Worm (Caenorhabditis elegans) whole organism, mixed stage, embryonic: ENCODE measurements around the gene W05H7.1.

Experiments used
- bed-3 ChIP-seq: fragments of 200-800 bp; sonication (Bioruptor generic); optimal IDR thresholded peaks from 3 replicates; lab custom pipeline; 2018; ENCODE audit warnings: mild to moderate bottlenecking, missing genetic modification characterization, moderate library complexity, missing compliant biosample characterization
- blmp-1 ChIP-seq: fragments of 150-350 bp; optimal IDR thresholded peaks from 2 replicates; lab custom pipeline; 2014; ENCODE audit warnings: missing biosample characterization, missing genetic modification characterization
- ceh-39 ChIP-seq: fragments of 150-350 bp; optimal IDR thresholded peaks from 2 replicates; lab custom pipeline; 2014; ENCODE audit warnings: missing biosample characterization, missing genetic modification characterization
- ceh-43 ChIP-seq: fragments of 200-800 bp; sonication (Bioruptor generic); optimal IDR thresholded peaks from 2 replicates; lab custom pipeline; 2018; ENCODE audit warnings: mild to moderate bottlenecking, missing genetic modification characterization, moderate library complexity, missing compliant biosample characterization
- ceh-83 ChIP-seq: fragments of 200-800 bp; sonication (Bioruptor generic); optimal IDR thresholded peaks from 2 replicates; lab custom pipeline; 2018; ENCODE audit warnings: mild to moderate bottlenecking, missing genetic modification characterization, missing compliant biosample characterization
- ces-1 ChIP-seq: fragments of 150-350 bp; optimal IDR thresholded peaks from 2 replicates; lab custom pipeline; 2014; ENCODE audit warnings: missing biosample characterization, missing genetic modification reagents, missing genetic modification characterization
- cnd-1 ChIP-seq: fragments of 200-800 bp; sonication (Bioruptor generic); optimal IDR thresholded peaks from 2 replicates; lab custom pipeline; 2018; ENCODE audit warnings: mild to moderate bottlenecking, missing genetic modification characterization, missing compliant biosample characterization
- drap-1 ChIP-seq: fragments of 200-800 bp; sonication (Bioruptor generic); optimal IDR thresholded peaks from 3 replicates; lab custom pipeline; 2018; ENCODE audit warnings: mild to moderate bottlenecking, missing genetic modification characterization, missing compliant biosample characterization
- elt-1 ChIP-seq: sonication (generic microtip); optimal IDR thresholded peaks from 2 replicates; lab custom pipeline; 2017; ENCODE audit warnings: missing genetic modification characterization, mild to moderate bottlenecking, missing compliant biosample characterization, antibody characterized with exemption, moderate library complexity, borderline replicate concordance; ENCODE audit not compliant: insufficient read depth
- elt-3 ChIP-seq: fragments of 150-350 bp; optimal IDR thresholded peaks from 2 replicates; lab custom pipeline; 2014; ENCODE audit warnings: missing biosample characterization, missing genetic modification characterization
- flh-1 ChIP-seq: fragments of 200-800 bp; sonication (Bioruptor generic); optimal IDR thresholded peaks from 2 replicates; lab custom pipeline; 2018; ENCODE audit warnings: mild to moderate bottlenecking, missing genetic modification characterization, moderate library complexity, missing compliant biosample characterization
- hlh-1 ChIP-seq: fragments of 150-350 bp; optimal IDR thresholded peaks from 2 replicates; lab custom pipeline; 2014; ENCODE audit warnings: missing biosample characterization, missing genetic modification reagents, missing genetic modification characterization
- lin-13 ChIP-seq: fragments of 150-350 bp; optimal IDR thresholded peaks from 2 replicates; lab custom pipeline; 2014; ENCODE audit warnings: missing biosample characterization, missing genetic modification characterization
- lin-32 ChIP-seq: fragments of 200-800 bp; sonication (Bioruptor generic); optimal IDR thresholded peaks from 2 replicates; lab custom pipeline; 2018; ENCODE audit warnings: mild to moderate bottlenecking, missing genetic modification characterization, missing compliant biosample characterization
- lsy-2 ChIP-seq: fragments of 150-350 bp; optimal IDR thresholded peaks from 2 replicates; lab custom pipeline; 2014; ENCODE audit warnings: missing biosample characterization, missing genetic modification characterization
- mab-5 ChIP-seq: fragments of 150-350 bp; optimal IDR thresholded peaks from 2 replicates; lab custom pipeline; 2014; ENCODE audit warnings: missing biosample characterization, missing genetic modification characterization
- mep-1 ChIP-seq: fragments of 150-350 bp; optimal IDR thresholded peaks from 2 replicates; lab custom pipeline; 2017; ENCODE audit warnings: missing biosample characterization, missing genetic modification reagents, missing genetic modification characterization, inconsistent platforms
- mls-2 ChIP-seq: sonication (generic microtip); optimal IDR thresholded peaks from 2 replicates; lab custom pipeline; 2016; ENCODE audit warnings: mild to moderate bottlenecking, missing genetic modification characterization, moderate library complexity, missing compliant biosample characterization
- nhr-12 ChIP-seq: fragments of 150-350 bp; optimal IDR thresholded peaks from 2 replicates; lab custom pipeline; 2014; ENCODE audit warnings: missing biosample characterization, missing genetic modification characterization
- nhr-2 ChIP-seq: fragments of 150-350 bp; optimal IDR thresholded peaks from 2 replicates; lab custom pipeline; 2014; ENCODE audit warnings: missing biosample characterization, missing genetic modification characterization
- nhr-237 ChIP-seq: fragments of 150-350 bp; optimal IDR thresholded peaks from 2 replicates; lab custom pipeline; 2014; ENCODE audit warnings: missing biosample characterization, missing genetic modification characterization
- nhr-28 ChIP-seq: fragments of 150-350 bp; optimal IDR thresholded peaks from 2 replicates; lab custom pipeline; 2014; ENCODE audit warnings: missing biosample characterization, missing genetic modification characterization
- nhr-76 ChIP-seq: sonication (generic microtip); optimal IDR thresholded peaks from 2 replicates; lab custom pipeline; 2017; ENCODE audit warnings: missing biosample characterization, missing genetic modification characterization
- pha-4 ChIP-seq: fragments of 150-350 bp; optimal IDR thresholded peaks from 2 replicates; lab custom pipeline; 2018; ENCODE audit warnings: missing biosample characterization, missing genetic modification reagents, missing genetic modification characterization
- sem-2 ChIP-seq: fragments of 200-800 bp; sonication (Bioruptor generic); optimal IDR thresholded peaks from 2 replicates; lab custom pipeline; 2018; ENCODE audit warnings: mild to moderate bottlenecking, missing genetic modification characterization, missing compliant biosample characterization
- snpc-4 ChIP-seq: fragments of 150-350 bp; optimal IDR thresholded peaks from 2 replicates; lab custom pipeline; 2014; ENCODE audit warnings: missing biosample characterization, missing genetic modification characterization
- sptf-1 ChIP-seq: sonication (generic microtip); optimal IDR thresholded peaks from 2 replicates; lab custom pipeline; 2017; ENCODE audit warnings: mild to moderate bottlenecking, missing genetic modification characterization, moderate library complexity, missing compliant biosample characterization
- tbx-8 ChIP-seq: fragments of 200-800 bp; sonication (Bioruptor generic); optimal IDR thresholded peaks from 2 replicates; lab custom pipeline; 2018; ENCODE audit warnings: mild to moderate bottlenecking, missing genetic modification characterization, moderate library complexity, missing compliant biosample characterization
- unc-120 ChIP-seq: sonication (generic microtip); optimal IDR thresholded peaks from 2 replicates; lab custom pipeline; 2017; ENCODE audit warnings: missing genetic modification characterization, missing compliant biosample characterization; ENCODE audit not compliant: poor library complexity, severe bottlenecking
- zip-8 ChIP-seq: fragments of 150-350 bp; optimal IDR thresholded peaks from 2 replicates; lab custom pipeline; 2014; ENCODE audit warnings: missing biosample characterization, missing genetic modification characterization
- ztf-11 ChIP-seq: fragments of 150-350 bp; optimal IDR thresholded peaks from 2 replicates; lab custom pipeline; 2014; ENCODE audit warnings: missing biosample characterization, missing genetic modification characterization

The W05H7.1 gene

DNA sequence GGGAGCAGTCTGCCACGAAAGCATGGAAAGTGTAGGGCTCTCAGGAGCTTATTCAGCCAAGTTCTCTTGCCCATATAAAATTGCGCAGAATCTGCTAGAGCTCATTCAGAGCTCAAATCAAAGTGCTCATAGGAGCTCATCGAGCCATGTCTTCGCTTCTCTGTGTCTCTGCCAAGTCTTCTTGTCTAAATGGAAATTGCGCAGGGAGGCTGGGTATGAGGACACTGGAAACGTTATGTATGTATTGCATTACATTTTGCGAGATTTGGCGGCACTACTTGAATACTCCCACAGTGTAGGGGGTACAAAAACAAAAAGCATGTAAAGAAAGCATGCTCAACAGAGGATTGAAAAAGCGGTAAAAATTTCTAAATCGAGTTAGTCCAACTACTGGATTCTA lies 13.5 kb upstream of the W05H7.1 start:
- TF ChIP-seq ceh-43 (GFP tag; lab: Kevin White, UChicago) = no peak
- TF ChIP-seq ceh-39 = no peak
- TF ChIP-seq blmp-1 (tag; lab: Kevin White, UChicago) = no peak
- TF ChIP-seq ceh-83 (GFP tag; lab: Kevin White, UChicago) = no peak
- TF ChIP-seq snpc-4 (tag; lab: Kevin White, UChicago) = no peak
- no peak for TF ChIP-seq ztf-11
- no peak for TF ChIP-seq drap-1 (GFP tag; lab: Kevin White, UChicago)
- no peak for TF ChIP-seq flh-1 (GFP tag; lab: Kevin White, UChicago)
- TF ChIP-seq sptf-1 (tag; lab: Kevin White, UChicago) = no peak
- no peak for TF ChIP-seq lin-32 (GFP tag; lab: Kevin White, UChicago)
- no peak for TF ChIP-seq nhr-237

DNA sequence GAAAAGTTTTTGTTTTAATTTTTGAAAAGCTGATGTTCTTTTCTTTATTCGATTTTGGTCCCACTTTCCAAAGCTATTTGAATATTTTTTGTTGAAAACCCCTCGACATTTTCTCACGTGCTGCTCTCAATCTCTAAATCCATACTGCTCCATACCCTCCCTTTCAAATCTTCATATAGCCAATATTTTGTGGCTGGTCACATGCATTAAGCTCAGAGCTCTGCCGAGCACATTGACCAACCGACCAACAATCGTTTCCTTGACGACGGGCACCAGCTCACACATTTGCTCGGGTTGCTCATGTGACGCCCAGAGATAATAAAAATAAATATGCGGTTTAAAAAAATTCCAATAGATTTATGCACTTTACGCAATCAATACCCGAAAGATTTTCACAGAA lies 11.6 kb upstream of the W05H7.1 start:
- no peak for TF ChIP-seq mep-1 (tag; lab: Kevin White, UChicago)
- no peak for TF ChIP-seq nhr-237
- TF ChIP-seq ceh-83 (GFP tag; lab: Kevin White, UChicago) = no peak
- TF ChIP-seq mab-5 = no peak
- TF ChIP-seq mls-2 (tag; lab: Kevin White, UChicago) = no peak
- no peak for TF ChIP-seq blmp-1 (tag; lab: Kevin White, UChicago)
- TF ChIP-seq elt-3 (tag; lab: Kevin White, UChicago) = no peak
- no peak for TF ChIP-seq nhr-28 (tag; lab: Kevin White, UChicago)
- no peak for TF ChIP-seq nhr-2 (tag; lab: Kevin White, UChicago)
- TF ChIP-seq pha-4 (tag; lab: Kevin White, UChicago) = no peak
- no peak for TF ChIP-seq zip-8 (tag; lab: Kevin White, UChicago)
- no peak for TF ChIP-seq lsy-2 (tag; lab: Kevin White, UChicago)
- TF ChIP-seq flh-1 (GFP tag; lab: Kevin White, UChicago) = no peak
- no peak for TF ChIP-seq nhr-12 (tag; lab: Kevin White, UChicago)
- TF ChIP-seq cnd-1 (tag; lab: Kevin White, UChicago) = no peak
- no peak for TF ChIP-seq ces-1 (GFP tag; lab: Kevin White, UChicago)
- TF ChIP-seq lin-13 = no peak

DNA sequence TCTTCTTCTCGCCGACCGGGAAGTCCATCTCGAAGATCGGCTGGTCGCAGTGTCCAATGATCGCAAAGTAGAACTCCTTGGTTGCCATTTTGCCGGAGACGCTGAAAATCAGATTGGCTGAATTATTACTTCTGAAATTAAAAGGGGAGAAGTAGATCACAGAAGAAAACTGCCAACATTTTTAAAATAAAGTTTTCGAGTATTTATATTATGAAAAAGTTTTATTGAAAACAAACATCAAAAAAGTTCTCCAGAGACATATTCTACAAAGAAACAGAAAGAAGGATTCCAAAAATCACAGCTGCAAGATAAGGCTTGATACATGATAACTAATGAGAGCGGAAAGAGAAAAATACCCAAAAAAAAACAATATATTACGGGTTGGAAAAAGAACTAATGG lies 10.4 kb upstream of the W05H7.1 start, which contains the start of gene sedl-1:
sedl-1 (minus strand) TSS at position 101 of the 400 bp plus-strand sequence.
- TF ChIP-seq cnd-1 (tag; lab: Kevin White, UChicago) = no peak
- TF ChIP-seq ceh-39 = no peak
- no peak for TF ChIP-seq drap-1 (GFP tag; lab: Kevin White, UChicago)
- no peak for TF ChIP-seq ceh-83 (GFP tag; lab: Kevin White, UChicago)
- no peak for TF ChIP-seq elt-1 (tag; lab: Kevin White, UChicago)
- TF ChIP-seq pha-4 (tag; lab: Kevin White, UChicago) = no peak
- no peak for TF ChIP-seq sem-2 (GFP tag; lab: Kevin White, UChicago)
- TF ChIP-seq lin-32 (GFP tag; lab: Kevin White, UChicago) = no peak
- no peak for TF ChIP-seq nhr-28 (tag; lab: Kevin White, UChicago)
- TF ChIP-seq mep-1 (tag; lab: Kevin White, UChicago) = no peak
- no peak for TF ChIP-seq flh-1 (GFP tag; lab: Kevin White, UChicago)
- no peak for TF ChIP-seq snpc-4 (tag; lab: Kevin White, UChicago)
- TF ChIP-seq unc-120 (tag; lab: Kevin White, UChicago) = no peak
- TF ChIP-seq tbx-8 (GFP tag; lab: Kevin White, UChicago) = no peak
- TF ChIP-seq bed-3 = no peak
- TF ChIP-seq hlh-1 = no peak
- TF ChIP-seq lsy-2 (tag; lab: Kevin White, UChicago) = no peak
- no peak for TF ChIP-seq nhr-237
- no peak for TF ChIP-seq ceh-43 (GFP tag; lab: Kevin White, UChicago)

DNA sequence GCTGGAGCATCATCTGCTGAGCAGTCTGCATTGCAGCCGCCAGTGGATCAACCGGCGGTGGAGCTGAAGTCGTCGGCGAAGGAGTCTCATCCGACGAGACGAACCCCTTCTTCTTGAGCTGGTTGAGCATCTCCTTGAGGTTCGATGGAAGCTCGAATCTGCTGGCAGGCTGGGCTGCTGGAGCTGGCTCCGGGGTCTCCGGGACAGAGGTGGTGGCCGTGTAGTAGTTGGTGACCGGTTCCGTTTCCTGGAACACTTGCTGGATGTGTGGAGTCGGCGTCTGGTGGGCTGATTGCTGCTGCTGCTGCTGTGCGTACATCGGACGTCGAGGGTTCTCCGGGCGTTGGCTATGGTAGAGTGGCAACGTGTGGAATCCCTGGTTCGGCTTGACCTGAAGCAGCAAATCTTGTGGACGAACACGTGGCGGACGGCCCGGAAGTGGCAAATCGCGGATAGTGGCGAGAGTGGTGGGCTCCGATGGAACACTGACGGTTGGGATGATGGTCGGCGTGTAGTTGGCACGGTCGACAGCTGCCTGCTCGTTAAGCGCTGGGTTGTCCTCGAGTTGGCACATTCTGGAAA lies 8.9 kb upstream of the W05H7.1 start:
- no peak for TF ChIP-seq nhr-76
- TF ChIP-seq mep-1 (tag; lab: Kevin White, UChicago) = no peak
- TF ChIP-seq ztf-11 = no peak
- no peak for TF ChIP-seq flh-1 (GFP tag; lab: Kevin White, UChicago)
- TF ChIP-seq ceh-83 (GFP tag; lab: Kevin White, UChicago) = no peak
- no peak for TF ChIP-seq lin-32 (GFP tag; lab: Kevin White, UChicago)
